Worm (Caenorhabditis elegans): Measurements from ENCODE around the gene pho-7.

pho-7 gene

DNA sequence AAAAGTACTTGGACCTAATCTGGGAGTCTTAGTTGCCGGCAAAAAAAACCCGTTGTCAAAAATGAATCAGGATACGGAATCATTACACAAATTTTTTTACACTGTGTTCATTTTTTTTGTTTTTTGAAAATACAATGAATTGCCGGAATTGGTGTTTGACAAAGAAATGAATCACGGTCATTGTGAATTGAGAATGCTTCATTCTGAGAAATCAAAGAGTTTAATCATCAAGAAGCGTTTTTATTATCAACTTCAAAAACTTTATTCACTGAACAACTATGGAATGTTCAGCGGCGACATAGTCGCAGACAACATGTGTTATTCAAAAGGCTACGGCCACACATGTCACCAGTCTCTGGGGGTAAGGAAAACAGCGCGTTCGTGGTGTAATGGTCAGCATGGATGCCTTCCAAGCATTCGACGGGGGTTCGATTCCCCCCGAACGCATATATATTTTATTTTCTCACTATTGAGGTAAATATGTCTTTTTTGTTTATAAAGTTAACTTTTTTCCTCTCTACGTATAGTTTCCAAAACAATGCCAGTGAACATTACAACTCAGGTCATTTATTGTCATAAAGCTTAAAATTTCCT, 22.4 kb upstream of the pho-7 start, which contains the start of gene nas-10 (continued):
- TF ChIP-seq aha-1 (tag), result peak; percentile 94
- TF ChIP-seq attf-4 (tag; optimal IDR thresholded peaks at IDR 0.05), result no peak
- no peak for TF ChIP-seq ceh-82 (tag; optimal IDR thresholded peaks at IDR 0.05)
- TF ChIP-seq skn-1 (tag; optimal IDR thresholded peaks at IDR 0.05), result no peak
- TF ChIP-seq ceh-62 (tag; optimal IDR thresholded peaks at IDR 0.05), result no peak
- no peak; the same call in 1 of the 2 replicates for TF ChIP-seq T26A8.4 (GFP tag; IDR thresholded peaks at IDR 0.05)
- TF ChIP-seq ZK546.5 (tag; optimal IDR thresholded peaks at IDR 0.05), result no peak
- TF ChIP-seq nhr-10 (tag; optimal IDR thresholded peaks at IDR 0.05), result no peak
- no peak for TF ChIP-seq nhr-237 (tag; optimal IDR thresholded peaks at IDR 0.05)
- TF ChIP-seq daf-16 (GFP tag; optimal IDR thresholded peaks at IDR 0.05), result peak in 1 of 2 experiments; percentile 72
- TF ChIP-seq daf-16 (tag; optimal IDR thresholded peaks at IDR 0.05), result peak; percentile 83
- TF ChIP-seq F49E8.2 (tag; optimal IDR thresholded peaks at IDR 0.05; ENCODE audit: borderline replicate concordance), result peak; percentile 20
- no peak for TF ChIP-seq pqm-1 (tag; optimal IDR thresholded peaks at IDR 0.05)
- peak; percentile 5 for TF ChIP-seq dpl-1 (GFP tag; optimal IDR thresholded peaks at IDR 0.05)
- peak; percentile 53 for TF ChIP-seq nhr-77 (tag; optimal IDR thresholded peaks at IDR 0.05)
- peak; percentile 71 for TF ChIP-seq spr-1 (tag; optimal IDR thresholded peaks at IDR 0.05)
- TF ChIP-seq zfp-3 (GFP tag; conservative IDR thresholded peaks at IDR 0.05), result peak; percentile 63; the same call in 1 of the 2 replicates
- 0 out of 2 replicates have a peak, but pooled peaks have one; percentile 50 for TF ChIP-seq nhr-41 (GFP tag; IDR thresholded peaks at IDR 0.05)
- TF ChIP-seq snpc-1.2 (GFP tag; IDR thresholded peaks at IDR 0.05), result no peak; the same call in none of the 2 replicates
- no peak for TF ChIP-seq fos-1 (tag; optimal IDR thresholded peaks at IDR 0.05)
- peak; percentile 68 for TF ChIP-seq ZK337.2 (GFP tag; IDR thresholded peaks at IDR 0.05)
- peak; percentile 74 for TF ChIP-seq duxl-1 (tag; optimal IDR thresholded peaks at IDR 0.05; ENCODE audit: poor library complexity)
- peak; percentile 26 for TF ChIP-seq nhr-25 (tag; optimal IDR thresholded peaks at IDR 0.05; ENCODE audit: borderline replicate concordance, insufficient read depth)
- peak; percentile 91 for TF ChIP-seq arid-1 (GFP tag; conservative IDR thresholded peaks at IDR 0.05)
- peak in 1 of 2 experiments; percentile 21 for TF ChIP-seq unc-62 (GFP tag; optimal IDR thresholded peaks at IDR 0.05 in 1 of 2)
- no peak for TF ChIP-seq unc-62 (tag; optimal IDR thresholded peaks at IDR 0.05)
- peak; percentile 69; the same call in 1 of the 2 replicates for TF ChIP-seq Y48G9A.11 (GFP tag; IDR thresholded peaks at IDR 0.05)
- TF ChIP-seq ceh-28 (tag; optimal IDR thresholded peaks at IDR 0.05), result no peak
- TF ChIP-seq unc-39 (tag; optimal IDR thresholded peaks at IDR 0.05), result no peak
- TF ChIP-seq zag-1 (tag; optimal IDR thresholded peaks at IDR 0.05), result no peak
- TF ChIP-seq lin-15B (tag; optimal IDR thresholded peaks at IDR 0.05), result no peak
- peak; percentile 91 for TF ChIP-seq lim-7 (GFP tag; IDR thresholded peaks at IDR 0.05)
- TF ChIP-seq ama-1 (optimal IDR thresholded peaks at IDR 0.05), result no peak
- peak; percentile 49 for TF ChIP-seq lin-13 (GFP tag; optimal IDR thresholded peaks at IDR 0.05)
- TF ChIP-seq gei-8 (GFP tag; optimal IDR thresholded peaks at IDR 0.05), result peak; percentile 21
- TF ChIP-seq spr-3 (GFP tag; optimal IDR thresholded peaks at IDR 0.05), result peak; percentile 75
- no peak for TF ChIP-seq ceh-32 (tag; optimal IDR thresholded peaks at IDR 0.05; ENCODE audit: poor library complexity)
- TF ChIP-seq ctbp-1 (GFP tag; IDR thresholded peaks at IDR 0.05), result peak; percentile 90
- TF ChIP-seq ces-1 (GFP tag; optimal IDR thresholded peaks at IDR 0.05), result no peak
- TF ChIP-seq nhr-111 (GFP tag; optimal IDR thresholded peaks at IDR 0.05), result peak; percentile 79
- peak; percentile 85 for TF ChIP-seq madf-9 (GFP tag; conservative IDR thresholded peaks at IDR 0.05)
- peak; percentile 73; the same call in 1 of the 2 replicates for TF ChIP-seq ceh-44 (GFP tag; IDR thresholded peaks at IDR 0.05)
- TF ChIP-seq lsy-2 (tag; optimal IDR thresholded peaks at IDR 0.05), result no peak
- 0 out of 2 replicates have a peak, but pooled peaks have one; percentile 48 for TF ChIP-seq zip-11 (GFP tag; IDR thresholded peaks at IDR 0.05)
- no peak for TF ChIP-seq fkh-10 (GFP tag; optimal IDR thresholded peaks at IDR 0.05)
- TF ChIP-seq hlh-30 (tag; optimal IDR thresholded peaks at IDR 0.05; ENCODE audit: insufficient read depth), result peak; percentile 44
- TF ChIP-seq nhr-28 (tag; optimal IDR thresholded peaks at IDR 0.05), result peak; percentile 46
- TF ChIP-seq ztf-11 (tag; optimal IDR thresholded peaks at IDR 0.05), result no peak
- peak; percentile 70 for TF ChIP-seq php-3 (GFP tag; IDR thresholded peaks at IDR 0.05)
- 0 out of 2 replicates have a peak, but pooled peaks have one; percentile 47 for TF ChIP-seq lin-29 (GFP tag; IDR thresholded peaks at IDR 0.05)
- no peak for TF ChIP-seq daf-12 (tag; optimal IDR thresholded peaks at IDR 0.05)

Measured in whole organism, L4 larva.